Worm (Caenorhabditis elegans) whole organism, mixed stage, embryonic: ENCODE data around the gene E03H12.7.

Source experiments
- elt-1 ChIP-seq: sonication (generic microtip); optimal IDR thresholded peaks from 2 replicates; lab custom pipeline; 2017; ENCODE audit warnings: missing genetic modification characterization, mild to moderate bottlenecking, missing compliant biosample characterization, antibody characterized with exemption, moderate library complexity, borderline replicate concordance; ENCODE audit not compliant: insufficient read depth
- mab-5 ChIP-seq: fragments of 150-350 bp; optimal IDR thresholded peaks from 2 replicates; lab custom pipeline; 2014; ENCODE audit warnings: missing biosample characterization, missing genetic modification characterization
- nhr-12 ChIP-seq: fragments of 150-350 bp; optimal IDR thresholded peaks from 2 replicates; lab custom pipeline; 2014; ENCODE audit warnings: missing biosample characterization, missing genetic modification characterization
- pha-4 ChIP-seq: fragments of 150-350 bp; optimal IDR thresholded peaks from 2 replicates; lab custom pipeline; 2018; ENCODE audit warnings: missing biosample characterization, missing genetic modification reagents, missing genetic modification characterization
- sem-2 ChIP-seq: fragments of 200-800 bp; sonication (Bioruptor generic); optimal IDR thresholded peaks from 2 replicates; lab custom pipeline; 2018; ENCODE audit warnings: mild to moderate bottlenecking, missing genetic modification characterization, missing compliant biosample characterization
- unc-62 ChIP-seq: fragments of 150-350 bp; optimal IDR thresholded peaks from 2 replicates; lab custom pipeline; 2014; ENCODE audit warnings: missing biosample characterization, missing genetic modification reagents, missing genetic modification characterization

- TF ChIP-seq elt-1 (tag; lab: Kevin White, UChicago): no peak
- no peak for TF ChIP-seq pha-4 (tag; lab: Kevin White, UChicago)
- no peak for TF ChIP-seq sem-2 (GFP tag; lab: Kevin White, UChicago)
- TF ChIP-seq nhr-12 (tag; lab: Kevin White, UChicago): no peak
- no peak for TF ChIP-seq unc-62 (GFP tag; lab: Kevin White, UChicago)
- no peak for TF ChIP-seq mab-5 (tag; lab: Kevin White, UChicago)
These were observed 19.0 kb downstream of the E03H12.7 start, which contains the start of gene Y9C9A.13 for ce11 chrIV:4969419-4969818.
